Worm (Caenorhabditis elegans): Measurements from ENCODE around the gene sco-1.

sco-1 gene

DNA sequence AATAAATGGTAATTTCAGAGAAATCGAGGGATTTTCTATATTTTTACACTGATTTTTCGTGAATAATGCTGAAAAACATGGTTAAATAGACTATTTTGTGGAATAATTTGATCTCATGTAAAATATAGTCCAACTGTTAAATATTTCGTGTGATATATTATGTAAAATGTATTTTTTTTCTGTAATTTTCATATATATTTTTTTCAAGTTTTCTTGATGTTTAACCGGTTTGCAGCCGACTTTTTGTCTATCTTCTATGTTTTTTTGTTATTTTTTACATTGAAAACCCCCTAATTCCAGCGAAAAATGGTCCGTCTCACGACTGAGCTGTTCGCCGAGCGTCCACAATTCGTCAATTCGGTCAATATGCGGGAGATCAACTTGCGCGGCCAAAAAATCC lies 24.6 kb downstream of the sco-1 start, which contains the start of gene mog-2:
mog-2 (plus strand) TSS at position 301 of the 400 bp plus-strand sequence.
- TF ChIP-seq dmd-4 (tag; optimal IDR thresholded peaks at IDR 0.05): no peak
- no peak for TF ChIP-seq mab-5 (tag; optimal IDR thresholded peaks at IDR 0.05)
- no peak for TF ChIP-seq gmeb-1 (tag; optimal IDR thresholded peaks at IDR 0.05)
- TF ChIP-seq sma-9 (GFP tag; optimal IDR thresholded peaks at IDR 0.05): no peak
- no peak for TF ChIP-seq sma-9 (tag; optimal IDR thresholded peaks at IDR 0.05)
- no peak for TF ChIP-seq nhr-6 (tag; optimal IDR thresholded peaks at IDR 0.05)
- TF ChIP-seq nhr-21 (tag; optimal IDR thresholded peaks at IDR 0.05): no peak
- TF ChIP-seq elt-1 (tag; optimal IDR thresholded peaks at IDR 0.05): no peak
- no peak for TF ChIP-seq ceh-82 (tag; optimal IDR thresholded peaks at IDR 0.05)
- TF ChIP-seq ztf-1 (GFP tag; conservative IDR thresholded peaks at IDR 0.05): no peak
- no peak for TF ChIP-seq aly-2 (tag; optimal IDR thresholded peaks at IDR 0.05)
- TF ChIP-seq blmp-1 (tag; optimal IDR thresholded peaks at IDR 0.05; ENCODE audit: insufficient read depth): no peak
- TF ChIP-seq nhr-23 (tag; optimal IDR thresholded peaks at IDR 0.05): no peak
- TF ChIP-seq C34F6.9 (tag; optimal IDR thresholded peaks at IDR 0.05): no peak
- TF ChIP-seq ceh-16 (tag; optimal IDR thresholded peaks at IDR 0.05): no peak
- TF ChIP-seq R02D3.7 (tag; optimal IDR thresholded peaks at IDR 0.05): no peak
- TF ChIP-seq mdl-1 (tag; optimal IDR thresholded peaks at IDR 0.05): no peak
- no peak for TF ChIP-seq nhr-77 (tag; optimal IDR thresholded peaks at IDR 0.05)
- TF ChIP-seq unc-55 (GFP tag; optimal IDR thresholded peaks at IDR 0.05): no peak
- no peak for TF ChIP-seq F13H6.1 (tag; optimal IDR thresholded peaks at IDR 0.05)

DNA sequence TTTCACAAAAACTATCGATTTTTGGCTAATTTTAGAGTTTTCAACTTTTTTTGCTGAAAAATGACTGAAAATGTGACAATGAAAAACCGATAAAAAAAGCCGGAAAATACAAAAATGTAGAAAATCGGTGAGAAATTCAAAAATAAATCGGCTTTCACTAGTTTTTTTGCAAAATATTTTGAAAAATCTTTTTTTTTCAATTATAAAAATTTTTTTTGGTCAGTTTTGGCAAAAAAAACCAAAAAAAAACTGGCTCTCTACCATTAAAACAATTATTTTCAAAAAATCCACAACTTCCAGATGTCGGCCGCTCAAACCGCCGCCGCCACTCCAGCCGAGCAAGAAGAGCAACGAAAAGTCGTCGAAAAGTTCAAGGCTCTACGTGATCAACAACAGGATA lies 27.0 kb downstream of the sco-1 start, which contains the start of gene pfd-2:
pfd-2 (plus strand) TSS at position 301 of the 400 bp plus-strand sequence.
- no peak for TF ChIP-seq aly-2 (tag; optimal IDR thresholded peaks at IDR 0.05)
- TF ChIP-seq ztf-1 (GFP tag; conservative IDR thresholded peaks at IDR 0.05): no peak

DNA sequence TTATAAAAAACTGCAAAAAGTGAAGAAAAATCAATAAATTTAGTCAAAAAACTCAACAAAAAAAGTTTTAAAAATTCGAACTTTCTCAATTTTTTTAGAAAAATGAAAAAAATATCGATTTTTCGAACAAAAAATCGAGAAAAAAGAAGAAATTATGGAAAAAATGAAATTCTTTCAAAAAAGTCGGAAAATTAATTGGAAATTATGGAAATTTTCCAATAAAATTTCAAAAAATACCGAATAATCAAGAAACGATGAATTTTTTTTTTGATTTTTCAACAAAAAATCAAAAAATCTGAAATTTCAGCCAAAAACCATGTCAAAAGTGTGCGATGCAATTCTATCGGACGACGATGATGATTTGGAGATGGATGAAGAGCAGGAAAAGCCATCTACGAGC lies 29.3 kb downstream of the sco-1 start, which contains the start of gene H20J04.4:
H20J04.4 (plus strand) TSS at position 301 of the 400 bp plus-strand sequence.
- TF ChIP-seq mdl-1 (tag; optimal IDR thresholded peaks at IDR 0.05) (no peak), nhr-10 (tag; optimal IDR thresholded peaks at IDR 0.05) (no peak), dmd-4 (tag; optimal IDR thresholded peaks at IDR 0.05) (no peak), mbf-1 (tag; optimal IDR thresholded peaks at IDR 0.05) (no peak), ZK546.5 (tag; optimal IDR thresholded peaks at IDR 0.05) (no peak), nhr-21 (tag; optimal IDR thresholded peaks at IDR 0.05) (no peak), unc-39 (tag; optimal IDR thresholded peaks at IDR 0.05) (no peak)

DNA sequence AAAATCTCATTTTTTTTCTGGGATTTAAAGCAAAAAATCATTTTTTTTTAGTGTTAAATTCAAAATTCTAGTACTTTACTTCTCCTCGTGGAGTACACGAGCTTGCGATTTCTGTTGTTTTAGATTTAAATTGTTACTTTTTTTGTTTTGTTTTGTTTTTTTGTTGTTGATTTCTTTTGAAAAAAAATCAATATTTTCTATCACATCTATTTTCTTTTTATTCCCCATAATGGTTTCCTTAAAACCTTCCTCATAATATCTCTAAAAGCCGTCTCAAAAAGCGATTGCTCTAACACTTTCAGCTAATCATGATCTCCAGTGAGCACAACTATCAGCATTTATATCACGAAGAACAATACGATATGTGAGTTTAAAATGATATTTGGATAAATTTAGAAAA lies 35.0 kb downstream of the sco-1 start, which contains the start of gene madf-3:
madf-3 (plus strand) TSS at position 301 of the 400 bp plus-strand sequence.
- TF ChIP-seq nhr-129 (tag; optimal IDR thresholded peaks at IDR 0.05): no peak
- no peak for TF ChIP-seq nhr-25 (tag; optimal IDR thresholded peaks at IDR 0.05)
- TF ChIP-seq mbf-1 (tag; optimal IDR thresholded peaks at IDR 0.05): no peak
- no peak for TF ChIP-seq unc-55 (GFP tag; optimal IDR thresholded peaks at IDR 0.05)
- TF ChIP-seq blmp-1 (tag; optimal IDR thresholded peaks at IDR 0.05; ENCODE audit: insufficient read depth): no peak
- no peak for TF ChIP-seq ceh-16 (tag; optimal IDR thresholded peaks at IDR 0.05)
- TF ChIP-seq elt-3 (tag; optimal IDR thresholded peaks at IDR 0.05): no peak
- TF ChIP-seq peb-1 (tag; optimal IDR thresholded peaks at IDR 0.05): no peak
- no peak for TF ChIP-seq crh-2 (tag; optimal IDR thresholded peaks at IDR 0.05)
- TF ChIP-seq zag-1 (tag; optimal IDR thresholded peaks at IDR 0.05): no peak
- no peak for TF ChIP-seq nhr-11 (tag; optimal IDR thresholded peaks at IDR 0.05)

DNA sequence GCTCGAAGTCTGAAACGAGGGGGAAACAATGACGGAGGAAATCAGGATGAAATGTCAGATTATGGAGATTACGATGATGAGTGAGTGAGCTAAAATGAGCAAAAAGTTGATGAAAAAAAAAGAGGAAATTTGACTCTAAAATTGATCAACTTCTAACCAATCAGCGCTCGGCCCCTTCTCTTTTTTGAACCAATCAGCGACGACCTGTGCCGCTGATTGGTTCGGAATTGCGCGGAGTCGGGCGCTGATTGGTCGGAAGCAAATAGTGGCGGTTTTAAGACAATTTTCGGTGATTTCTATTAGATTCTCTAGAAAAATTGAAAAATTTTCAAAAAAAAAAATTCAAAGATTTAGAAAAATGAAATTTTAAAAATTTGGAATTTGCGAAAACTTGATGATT lies 38.3 kb downstream of the sco-1 start:
- TF ChIP-seq gmeb-1 (tag; optimal IDR thresholded peaks at IDR 0.05) (no peak), nhr-10 (tag; optimal IDR thresholded peaks at IDR 0.05) (no peak), nhr-23 (tag; optimal IDR thresholded peaks at IDR 0.05) (no peak), egl-27 (tag; optimal IDR thresholded peaks at IDR 0.05) (no peak), sma-9 (GFP tag; optimal IDR thresholded peaks at IDR 0.05) (no peak), sma-9 (tag; optimal IDR thresholded peaks at IDR 0.05) (no peak), ztf-4 (tag; optimal IDR thresholded peaks at IDR 0.05) (no peak), ceh-16 (tag; optimal IDR thresholded peaks at IDR 0.05) (no peak), mbf-1 (tag; optimal IDR thresholded peaks at IDR 0.05) (no peak), nhr-129 (tag; optimal IDR thresholded peaks at IDR 0.05) (no peak), zag-1 (tag; optimal IDR thresholded peaks at IDR 0.05) (no peak), C34F6.9 (tag; optimal IDR thresholded peaks at IDR 0.05) (no peak), mab-5 (tag; optimal IDR thresholded peaks at IDR 0.05) (no peak), ztf-11 (tag; optimal IDR thresholded peaks at IDR 0.05) (no peak), ama-1 (optimal IDR thresholded peaks at IDR 0.05) (no peak), elt-3 (tag; optimal IDR thresholded peaks at IDR 0.05) (no peak), lin-39 (tag; optimal IDR thresholded peaks at IDR 0.05) (no peak)

Data from whole organism, L2 larva.